Worm (Caenorhabditis elegans): Measurements from ENCODE around the gene F52H2.3.

The F52H2.3 gene

ce11 chrX:2494296-2494695 lies 46.6 kb downstream of the F52H2.3 start:
- no peak for TF ChIP-seq flt-1 (GFP tag; IDR thresholded peaks at IDR 0.05)
- no peak for TF ChIP-seq ztf-29 (GFP tag; IDR thresholded peaks at IDR 0.05)

- TF ChIP-seq ztf-23 (GFP tag; IDR thresholded peaks at IDR 0.05), result no peak
- no peak for TF ChIP-seq ref-1 (GFP tag; conservative IDR thresholded peaks at IDR 0.05)
- TF ChIP-seq tab-1 (GFP tag; IDR thresholded peaks at IDR 0.05), result no peak
Measured at ce11 chrX:2493586-2494175, 47.2 kb downstream of the F52H2.3 start.
